Worm (Caenorhabditis elegans) whole organism, young adult: Measurements from ENCODE around the gene cdk-12.

Experiments
- B0019.2 ChIP-seq: fragments of 200-800 bp; sonication (Bioruptor generic); conservative IDR thresholded peaks from 2 replicates; pipeline ENCODE4 v1.3.6; 2022; ENCODE audit warnings: missing genetic modification reagents, missing genetic modification characterization, missing compliant biosample characterization
- B0261.1 ChIP-seq: sonication (generic microtip); optimal IDR thresholded peaks from 2 replicates; lab custom pipeline; 2016; ENCODE audit warnings: mild to moderate bottlenecking, missing genetic modification characterization, moderate library complexity, missing compliant biosample characterization
- B0336.3 ChIP-seq: fragments of 200-800 bp; sonication (Bioruptor generic); IDR thresholded peaks from 2 replicates; pipeline ENCODE4 v1.3.6; 2022; ENCODE audit warnings: missing genetic modification characterization, missing compliant biosample characterization
- C06A6.2 ChIP-seq: fragments of 200-800 bp; sonication (Bioruptor generic); conservative IDR thresholded peaks from 2 replicates; pipeline ENCODE4 v1.3.6; 2022; ENCODE audit warnings: missing genetic modification characterization, missing compliant biosample characterization
- F33H1.4 ChIP-seq: fragments of 200-800 bp; sonication (Bioruptor generic); IDR thresholded peaks from 2 replicates; pipeline ENCODE4 v1.3.6; 2022; ENCODE audit warnings: missing genetic modification reagents, missing genetic modification characterization, missing compliant biosample characterization
- F39B2.1 ChIP-seq: fragments of 200-800 bp; sonication (Bioruptor generic); IDR thresholded peaks from 2 replicates; pipeline ENCODE4 v1.3.6; 2022; ENCODE audit warnings: missing genetic modification reagents, missing genetic modification characterization, missing compliant biosample characterization
- F49E8.2 ChIP-seq: sonication (generic microtip); optimal IDR thresholded peaks from 3 replicates; lab custom pipeline; 2017; ENCODE audit warnings: missing genetic modification characterization, mild to moderate bottlenecking, missing compliant biosample characterization, antibody characterized with exemption, moderate library complexity; ENCODE audit not compliant: insufficient read depth
- K11D2.4 ChIP-seq: fragments of 200-800 bp; sonication (Bioruptor generic); IDR thresholded peaks from 2 replicates; pipeline ENCODE4 v1.3.6; 2022; ENCODE audit warnings: missing genetic modification reagents, missing genetic modification characterization, missing compliant biosample characterization
- K12H6.12 ChIP-seq: fragments of 200-800 bp; sonication (Bioruptor generic); optimal IDR thresholded peaks from 2 replicates; lab custom pipeline; 2018; ENCODE audit warnings: mild to moderate bottlenecking, missing genetic modification characterization, missing compliant biosample characterization
- T26A5.8 ChIP-seq: sonication (generic microtip); optimal IDR thresholded peaks from 2 replicates; lab custom pipeline; 2016; ENCODE audit warnings: missing genetic modification characterization, missing compliant biosample characterization
- akir-1 ChIP-seq: fragments of 200-800 bp; sonication (Bioruptor generic); optimal IDR thresholded peaks from 2 replicates; lab custom pipeline; 2018; ENCODE audit warnings: mild to moderate bottlenecking, missing genetic modification characterization, moderate library complexity, missing compliant biosample characterization
- atf-7 ChIP-seq: sonication (generic microtip); optimal IDR thresholded peaks from 2 replicates; lab custom pipeline; 2017; ENCODE audit warnings: mild to moderate bottlenecking, missing genetic modification characterization, missing compliant biosample characterization
- attf-3 ChIP-seq: fragments of 200-800 bp; sonication (Bioruptor generic); conservative IDR thresholded peaks from 2 replicates; pipeline ENCODE4 v1.3.6; 2022; ENCODE audit warnings: missing genetic modification reagents, missing genetic modification characterization, missing compliant biosample characterization
- ccch-3 ChIP-seq: fragments of 200-800 bp; sonication (Bioruptor generic); optimal IDR thresholded peaks from 2 replicates; lab custom pipeline; 2018; ENCODE audit warnings: mild to moderate bottlenecking, missing genetic modification characterization, missing compliant biosample characterization
- ceh-40 ChIP-seq: fragments of 200-800 bp; sonication (Bioruptor generic); IDR thresholded peaks from 2 replicates; pipeline ENCODE4 v1.3.6; 2022; ENCODE audit warnings: missing genetic modification characterization, missing compliant biosample characterization
- chd-7 ChIP-seq: sonication (generic microtip); optimal IDR thresholded peaks from 2 replicates; lab custom pipeline; 2016; ENCODE audit warnings: mild to moderate bottlenecking, missing genetic modification characterization, moderate library complexity, missing compliant biosample characterization
- dox-1 ChIP-seq: fragments of 200-800 bp; sonication (Bioruptor generic); IDR thresholded peaks from 2 replicates; pipeline ENCODE4 v1.3.6; 2022; ENCODE audit warnings: missing genetic modification reagents, missing genetic modification characterization, missing compliant biosample characterization
- dpff-1 ChIP-seq: sonication (generic microtip); optimal IDR thresholded peaks from 2 replicates; lab custom pipeline; 2017; ENCODE audit warnings: mild to moderate bottlenecking, missing genetic modification characterization, missing compliant biosample characterization
- efl-1 ChIP-seq: fragments of 150-350 bp; optimal IDR thresholded peaks from 2 replicates; lab custom pipeline; 2014; ENCODE audit warnings: missing biosample characterization, missing genetic modification reagents, missing genetic modification characterization
- egl-18 ChIP-seq: fragments of 200-800 bp; sonication (Bioruptor generic); IDR thresholded peaks from 2 replicates; pipeline ENCODE4 v1.3.6; 2022; ENCODE audit warnings: missing genetic modification reagents, missing genetic modification characterization, missing compliant biosample characterization
- egrh-3 ChIP-seq: fragments of 200-800 bp; sonication (Bioruptor generic); IDR thresholded peaks from 2 replicates; pipeline ENCODE4 v1.3.6; 2022; ENCODE audit warnings: missing genetic modification reagents, missing genetic modification characterization, missing compliant biosample characterization
- ekl-4 ChIP-seq: fragments of 200-800 bp; sonication (Bioruptor generic); IDR thresholded peaks from 2 replicates; pipeline ENCODE4 v1.3.6; 2022; ENCODE audit warnings: missing genetic modification reagents, missing genetic modification characterization, missing compliant biosample characterization
- ets-4 ChIP-seq: fragments of 200-800 bp; sonication (Bioruptor generic); optimal IDR thresholded peaks from 2 replicates; lab custom pipeline; 2018; ENCODE audit warnings: mild to moderate bottlenecking, missing genetic modification characterization, missing compliant biosample characterization
- gei-17 ChIP-seq: fragments of 200-800 bp; sonication (Bioruptor generic); optimal IDR thresholded peaks from 2 replicates; lab custom pipeline; 2018; ENCODE audit warnings: mild to moderate bottlenecking, missing genetic modification characterization, missing compliant biosample characterization
- hlh-12 ChIP-seq: sonication (generic microtip); optimal IDR thresholded peaks from 2 replicates; lab custom pipeline; 2016; ENCODE audit warnings: missing genetic modification characterization, missing compliant biosample characterization
- lag-1 ChIP-seq: fragments of 200-800 bp; sonication (Bioruptor generic); IDR thresholded peaks from 2 replicates; pipeline ENCODE4 v1.3.6; 2022; ENCODE audit warnings: missing genetic modification reagents, missing genetic modification characterization, missing compliant biosample characterization
- let-526 ChIP-seq: fragments of 200-800 bp; sonication (Bioruptor generic); IDR thresholded peaks from 2 replicates; pipeline ENCODE4 v1.3.6; 2022; ENCODE audit warnings: missing genetic modification reagents, missing genetic modification characterization, missing compliant biosample characterization
- lin-26 ChIP-seq: fragments of 200-800 bp; sonication (Bioruptor generic); IDR thresholded peaks from 2 replicates; pipeline ENCODE4 v1.3.6; 2022; ENCODE audit warnings: missing genetic modification reagents, missing genetic modification characterization, missing compliant biosample characterization
- lin-35 ChIP-seq, 3 experiments: fragments of 150-350 bp in 2 of 3; sonication (generic microtip) in 1 of 3; optimal IDR thresholded peaks; 2 replicates each; lab custom pipeline; 2014 to 2018; ENCODE audit warnings: missing biosample characterization in 3 of 3, missing genetic modification characterization in 3 of 3, missing genetic modification reagents in 3 of 3
- lin-40 ChIP-seq: sonication (generic microtip); optimal IDR thresholded peaks from 2 replicates; lab custom pipeline; 2016; ENCODE audit warnings: missing genetic modification characterization, mild to moderate bottlenecking, missing compliant biosample characterization, missing genotype, missing genetic modification reagents
- lsl-1 ChIP-seq: fragments of 200-800 bp; sonication (Bioruptor generic); optimal IDR thresholded peaks from 2 replicates; lab custom pipeline; 2018; ENCODE audit warnings: mild to moderate bottlenecking, missing genetic modification characterization, moderate library complexity, missing compliant biosample characterization
- madf-6 ChIP-seq: fragments of 200-800 bp; sonication (Bioruptor generic); IDR thresholded peaks from 2 replicates; pipeline ENCODE4 v1.3.6; 2022; ENCODE audit warnings: missing genetic modification reagents, missing genetic modification characterization, missing compliant biosample characterization
- nfya-2 ChIP-seq: fragments of 200-800 bp; sonication (Bioruptor generic); IDR thresholded peaks from 2 replicates; pipeline ENCODE4 v1.3.6; 2022; ENCODE audit warnings: missing genetic modification reagents, missing genetic modification characterization, missing compliant biosample characterization
- nfyb-1 ChIP-seq: fragments of 200-800 bp; sonication (Bioruptor generic); IDR thresholded peaks from 2 replicates; pipeline ENCODE4 v1.3.6; 2022; ENCODE audit warnings: missing genetic modification reagents, missing genetic modification characterization, missing compliant biosample characterization
- pha-4 ChIP-seq: fragments of 150-350 bp; sonication (generic microtip); optimal IDR thresholded peaks from 2 replicates; lab custom pipeline; 2014; ENCODE audit warnings: missing biosample characterization, missing genetic modification reagents, missing genetic modification characterization
- repo-1 ChIP-seq: sonication (generic microtip); optimal IDR thresholded peaks from 2 replicates; lab custom pipeline; 2017; ENCODE audit warnings: mild to moderate bottlenecking, missing genetic modification characterization, missing compliant biosample characterization
- sea-2 ChIP-seq: fragments of 200-800 bp; sonication (Bioruptor generic); IDR thresholded peaks from 2 replicates; pipeline ENCODE4 v1.3.6; 2022; ENCODE audit warnings: missing genetic modification characterization, missing compliant biosample characterization
- snpc-1.1 ChIP-seq: sonication (generic microtip); optimal IDR thresholded peaks from 2 replicates; lab custom pipeline; 2017; ENCODE audit warnings: missing genetic modification characterization, mild to moderate bottlenecking, missing compliant biosample characterization, antibody characterized with exemption, moderate library complexity, missing genotype, missing genetic modification reagents; ENCODE audit not compliant: insufficient read depth
- tbx-9 ChIP-seq: sonication (generic microtip); optimal IDR thresholded peaks from 2 replicates; lab custom pipeline; 2016; ENCODE audit warnings: borderline replicate concordance, missing genetic modification characterization, inconsistent platforms, missing compliant biosample characterization
- tlf-1 ChIP-seq: fragments of 200-800 bp; sonication (Bioruptor generic); optimal IDR thresholded peaks from 2 replicates; lab custom pipeline; 2018; ENCODE audit warnings: mild to moderate bottlenecking, missing genetic modification characterization, missing compliant biosample characterization
- xnd-1 ChIP-seq: sonication (generic microtip); optimal IDR thresholded peaks from 2 replicates; lab custom pipeline; 2016; ENCODE audit warnings: missing genotype, missing genetic modification reagents, missing genetic modification characterization, missing compliant biosample characterization
- ztf-22 ChIP-seq: fragments of 200-800 bp; sonication (Bioruptor generic); optimal IDR thresholded peaks from 2 replicates; lab custom pipeline; 2018; ENCODE audit warnings: mild to moderate bottlenecking, missing genetic modification characterization, moderate library complexity, missing compliant biosample characterization
- ztf-25 ChIP-seq: fragments of 200-800 bp; sonication (Bioruptor generic); IDR thresholded peaks from 2 replicates; pipeline ENCODE4 v1.3.6; 2022; ENCODE audit warnings: missing genetic modification reagents, missing genetic modification characterization, missing compliant biosample characterization
- ztf-28 ChIP-seq: fragments of 200-800 bp; sonication (Bioruptor generic); IDR thresholded peaks from 2 replicates; pipeline ENCODE4 v1.3.6; 2022; ENCODE audit warnings: missing genetic modification reagents, missing genetic modification characterization, missing compliant biosample characterization

cdk-12 gene

DNA sequence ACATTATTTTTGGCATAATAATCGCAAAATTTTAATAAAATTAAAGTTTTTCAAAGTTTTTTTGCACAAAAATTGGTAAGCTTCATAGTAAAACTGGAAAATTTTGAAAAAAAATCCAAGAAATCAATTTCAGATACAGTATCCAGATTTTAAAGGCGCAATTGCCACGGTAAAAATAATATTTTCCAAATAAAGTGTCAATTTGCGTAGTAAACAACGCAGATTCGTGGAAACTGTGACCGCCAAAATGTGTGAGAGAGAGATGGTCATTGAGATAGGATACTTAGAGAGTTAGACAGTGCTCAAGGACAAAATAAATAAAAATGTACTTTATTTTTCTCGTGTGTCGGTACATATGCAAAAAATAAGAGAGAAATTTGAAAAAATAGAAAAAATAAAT, 30.0 kb upstream of the cdk-12 start:
- peak; percentile 29 for TF ChIP-seq xnd-1
- TF ChIP-seq madf-6 (GFP tag; lab: Robert Waterston, UW) = peak; percentile 39; the same call in 1 of the 2 replicates
- no peak for TF ChIP-seq ekl-4 (GFP tag; lab: Robert Waterston, UW)
- TF ChIP-seq chd-7 (tag; lab: Kevin White, UChicago) = no peak
- no peak for TF ChIP-seq lin-40
- TF ChIP-seq lin-35 (GFP tag; optimal IDR thresholded peaks at IDR 0.05; lab: Kevin White, UChicago) = no peak
- no peak for TF ChIP-seq akir-1 (GFP tag; lab: Kevin White, UChicago)
- peak; percentile 29 for TF ChIP-seq efl-1 (GFP tag; lab: Kevin White, UChicago)
- TF ChIP-seq B0019.2 (GFP tag; lab: Robert Waterston, UW) = no peak
- TF ChIP-seq F39B2.1 (GFP tag; lab: Robert Waterston, UW) = no peak
- TF ChIP-seq T26A5.8 (tag; lab: Kevin White, UChicago) = no peak
- TF ChIP-seq lsl-1 (GFP tag; lab: Kevin White, UChicago) = peak; percentile 65

DNA sequence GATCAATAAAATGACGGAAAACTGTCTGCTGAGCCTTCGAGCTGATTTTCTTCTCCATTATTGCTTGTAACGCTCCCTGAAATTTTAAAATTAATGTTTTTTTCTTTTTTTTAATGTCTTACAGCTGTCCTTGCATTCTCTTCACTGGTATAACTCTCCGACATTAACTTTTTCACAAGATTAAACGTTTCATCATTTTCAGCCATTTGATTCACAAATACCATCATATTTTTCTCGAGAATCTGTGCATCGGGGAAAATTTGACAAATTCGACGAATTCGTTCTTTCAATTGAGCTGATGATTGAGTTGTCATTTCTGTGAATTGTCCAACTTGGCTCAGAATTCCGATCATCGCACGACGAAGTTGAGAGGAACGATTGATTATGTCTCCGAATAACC, 23.5 kb upstream of the cdk-12 start:
- TF ChIP-seq dox-1 (no peak), pha-4 (tag; lab: Kevin White, UChicago) (no peak), lin-40 (no peak), lag-1 (GFP tag; lab: Robert Waterston, UW) (no peak)
- TF ChIP-seq, all 124 proteins: peak for 0

DNA sequence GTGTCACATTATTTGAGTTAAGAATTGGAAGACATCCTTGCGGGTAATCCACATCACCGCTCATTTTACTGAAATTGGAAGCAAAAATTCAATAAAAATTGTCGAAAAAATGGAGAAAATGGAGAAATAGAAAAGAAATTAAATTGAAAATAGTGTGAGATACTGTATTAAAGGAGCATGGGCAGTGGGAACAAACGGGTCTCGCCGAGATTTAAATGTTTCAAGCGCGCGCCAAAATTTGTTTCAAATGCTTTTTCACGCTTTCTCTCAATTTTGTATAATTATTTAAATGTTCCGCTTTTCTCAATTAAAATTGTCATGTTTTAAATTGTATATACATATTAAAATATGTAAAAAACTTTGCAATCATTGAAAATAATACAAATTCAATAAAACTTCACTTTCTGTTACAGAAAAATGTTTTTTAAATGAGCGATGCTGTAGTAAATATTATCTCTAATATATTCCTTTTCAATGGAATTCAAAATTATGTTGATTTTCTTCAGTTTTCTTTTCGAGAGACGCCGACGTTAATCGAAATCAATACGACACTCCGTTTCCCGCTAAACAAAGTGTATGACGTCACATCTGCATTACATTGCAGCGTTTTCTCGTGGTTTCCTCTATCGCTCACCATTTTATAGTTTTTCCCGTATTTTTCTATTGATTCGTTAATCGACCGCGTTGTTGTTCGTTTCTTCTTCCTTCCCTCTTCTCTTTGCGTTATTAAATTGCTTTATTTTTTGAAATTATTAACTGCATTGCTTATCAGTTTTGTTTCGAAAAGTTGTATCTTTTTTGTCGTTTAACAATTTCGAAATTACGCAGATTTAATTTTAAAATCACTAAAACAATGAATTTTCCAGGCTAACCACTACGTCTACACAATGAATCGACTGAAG, 19.5 kb upstream of the cdk-12 start, which contains the start of the genes evl-14 and dcn-1:
evl-14 (minus strand) TSS at position 68 of the 902 bp plus-strand sequence.
dcn-1 (plus strand) TSS at position 852 of the 902 bp plus-strand sequence.
- TF ChIP-seq ztf-25 (GFP tag; lab: Robert Waterston, UW) (no peak), nfyb-1 (GFP tag; lab: Robert Waterston, UW) (no peak), K12H6.12 (tag; lab: Kevin White, UChicago) (peak; percentile 46), F49E8.2 (no peak), ccch-3 (GFP tag; lab: Kevin White, UChicago) (no peak), ets-4 (GFP tag; lab: Kevin White, UChicago) (no peak), snpc-1.1 (tag; lab: Kevin White, UChicago) (peak; percentile 6), madf-6 (GFP tag; lab: Robert Waterston, UW) (peak; percentile 96), ceh-40 (no peak), lin-26 (GFP tag; lab: Robert Waterston, UW) (no peak), B0261.1 (tag; lab: Kevin White, UChicago) (no peak), dpff-1 (tag; lab: Kevin White, UChicago) (no peak), let-526 (GFP tag; lab: Robert Waterston, UW) (no peak), C06A6.2 (GFP tag; lab: Robert Waterston, UW) (no peak), hlh-12 (tag; lab: Kevin White, UChicago) (no peak), ztf-28 (no peak), egrh-3 (GFP tag; lab: Robert Waterston, UW) (no peak), tlf-1 (GFP tag; lab: Kevin White, UChicago) (no peak), sea-2 (GFP tag; lab: Robert Waterston, UW) (no peak), lin-35 (GFP tag; optimal IDR thresholded peaks at IDR 0.05; lab: Kevin White, UChicago) (no peak), tbx-9 (no peak), atf-7 (tag; lab: Kevin White, UChicago) (peak; percentile 79), gei-17 (GFP tag; lab: Kevin White, UChicago) (no peak), egl-18 (GFP tag; lab: Robert Waterston, UW) (no peak), attf-3 (GFP tag; lab: Robert Waterston, UW) (peak; percentile 96), B0336.3 (GFP tag; lab: Robert Waterston, UW) (no peak), ztf-22 (no peak), nfya-2 (GFP tag; lab: Robert Waterston, UW) (no peak), F33H1.4 (GFP tag; lab: Robert Waterston, UW) (peak; percentile 94), K11D2.4 (GFP tag; lab: Robert Waterston, UW) (no peak), repo-1 (no peak)
